Worm (Caenorhabditis elegans): ENCODE measurements around the gene F31F6.2.

F31F6.2 gene

DNA sequence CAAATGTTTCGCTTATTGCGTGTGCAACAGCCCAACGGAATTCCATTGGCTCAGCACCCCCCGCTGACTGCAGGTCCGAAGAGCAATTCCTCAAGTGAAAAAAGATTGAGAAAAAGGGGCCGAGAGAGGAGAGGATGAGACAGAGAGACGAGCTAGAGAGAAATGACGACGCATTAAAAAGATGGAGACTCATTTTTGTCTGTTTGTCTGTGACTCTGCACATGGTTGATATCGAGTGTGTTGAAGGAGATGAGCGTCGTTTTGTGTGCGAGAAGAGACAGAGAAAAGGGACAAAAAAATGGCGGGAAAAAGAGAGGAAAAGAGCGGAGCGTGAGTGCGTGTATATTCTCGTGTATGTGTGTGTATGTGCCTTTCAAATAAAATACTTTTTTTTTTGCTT lies 30.6 kb downstream of the F31F6.2 start (continued):
- TF ChIP-seq snpc-4 (tag; optimal IDR thresholded peaks at IDR 0.05) (peak; percentile 57), nhr-6 (tag; optimal IDR thresholded peaks at IDR 0.05) (peak; percentile 87), elt-3 (tag; optimal IDR thresholded peaks at IDR 0.05) (no peak), R02D3.7 (tag; optimal IDR thresholded peaks at IDR 0.05) (no peak), skn-1 (tag; optimal IDR thresholded peaks at IDR 0.05) (peak; percentile 24), peb-1 (tag; optimal IDR thresholded peaks at IDR 0.05) (no peak), sem-4 (tag; optimal IDR thresholded peaks at IDR 0.05) (peak; percentile 87), mab-5 (tag; optimal IDR thresholded peaks at IDR 0.05) (peak; percentile 89), nhr-10 (tag; optimal IDR thresholded peaks at IDR 0.05) (no peak), lin-11 (tag; optimal IDR thresholded peaks at IDR 0.05) (peak; percentile 85), ztf-11 (tag; optimal IDR thresholded peaks at IDR 0.05) (no peak), sma-3 (GFP tag; optimal IDR thresholded peaks at IDR 0.05) (peak; percentile 52), mbf-1 (tag; optimal IDR thresholded peaks at IDR 0.05) (no peak)

- TF ChIP-seq sma-9 (GFP tag; optimal IDR thresholded peaks at IDR 0.05) (peak; percentile 2), sma-9 (tag; optimal IDR thresholded peaks at IDR 0.05) (no peak), R02D3.7 (tag; optimal IDR thresholded peaks at IDR 0.05) (no peak)
Measured at ce11 chrX:14838339-14838738, 33.3 kb downstream of the F31F6.2 start.

ce11 chrX:14831531-14831930 lies 40.1 kb downstream of the F31F6.2 start, which contains the start of gene dpf-2:
dpf-2 (plus strand) TSS chrX:14831831.
- TF ChIP-seq mdl-1 (tag; optimal IDR thresholded peaks at IDR 0.05) (no peak), ztf-1 (GFP tag; conservative IDR thresholded peaks at IDR 0.05) (no peak), ceh-16 (tag; optimal IDR thresholded peaks at IDR 0.05) (no peak), mbf-1 (tag; optimal IDR thresholded peaks at IDR 0.05) (no peak), R02D3.7 (tag; optimal IDR thresholded peaks at IDR 0.05) (no peak), nhr-129 (tag; optimal IDR thresholded peaks at IDR 0.05) (no peak), ama-1 (optimal IDR thresholded peaks at IDR 0.05) (no peak)

- TF ChIP-seq crh-2 (tag; optimal IDR thresholded peaks at IDR 0.05), result no peak
- no peak for TF ChIP-seq snpc-4 (tag; optimal IDR thresholded peaks at IDR 0.05)
- no peak for TF ChIP-seq alr-1 (tag; optimal IDR thresholded peaks at IDR 0.05)
- no peak for TF ChIP-seq gmeb-1 (tag; optimal IDR thresholded peaks at IDR 0.05)
- no peak for TF ChIP-seq nhr-77 (tag; optimal IDR thresholded peaks at IDR 0.05)
- TF ChIP-seq nhr-237 (tag; optimal IDR thresholded peaks at IDR 0.05), result no peak
- TF ChIP-seq zag-1 (tag; optimal IDR thresholded peaks at IDR 0.05), result no peak
- no peak for TF ChIP-seq ZK546.5 (tag; optimal IDR thresholded peaks at IDR 0.05)
- TF ChIP-seq egl-27 (tag; optimal IDR thresholded peaks at IDR 0.05), result no peak
- TF ChIP-seq nhr-23 (tag; optimal IDR thresholded peaks at IDR 0.05), result no peak
- TF ChIP-seq dmd-4 (tag; optimal IDR thresholded peaks at IDR 0.05), result no peak
- TF ChIP-seq nhr-6 (tag; optimal IDR thresholded peaks at IDR 0.05), result no peak
- no peak for TF ChIP-seq mab-5 (tag; optimal IDR thresholded peaks at IDR 0.05)
- TF ChIP-seq mbf-1 (tag; optimal IDR thresholded peaks at IDR 0.05), result no peak
Measured at ce11 chrX:14828766-14829165, 42.9 kb downstream of the F31F6.2 start.

- TF ChIP-seq sma-3 (GFP tag; optimal IDR thresholded peaks at IDR 0.05) (peak; percentile 70), ZK546.5 (tag; optimal IDR thresholded peaks at IDR 0.05) (no peak), ceh-16 (tag; optimal IDR thresholded peaks at IDR 0.05) (peak; percentile 5), nhr-77 (tag; optimal IDR thresholded peaks at IDR 0.05) (no peak), gmeb-1 (tag; optimal IDR thresholded peaks at IDR 0.05) (peak; percentile 16), unc-39 (tag; optimal IDR thresholded peaks at IDR 0.05) (no peak), lin-39 (tag; optimal IDR thresholded peaks at IDR 0.05) (no peak), zag-1 (tag; optimal IDR thresholded peaks at IDR 0.05) (peak; percentile 16), unc-55 (GFP tag; optimal IDR thresholded peaks at IDR 0.05) (peak; percentile 63), ceh-82 (tag; optimal IDR thresholded peaks at IDR 0.05) (no peak), unc-62 (GFP tag; optimal IDR thresholded peaks at IDR 0.05) (no peak), nhr-25 (tag; optimal IDR thresholded peaks at IDR 0.05) (peak; percentile 77), ztf-4 (tag; optimal IDR thresholded peaks at IDR 0.05) (no peak), nhr-12 (tag; optimal IDR thresholded peaks at IDR 0.05) (no peak), ama-1 (optimal IDR thresholded peaks at IDR 0.05) (no peak), mdl-1 (tag; optimal IDR thresholded peaks at IDR 0.05) (peak; percentile 62 to 71), nhr-10 (tag; optimal IDR thresholded peaks at IDR 0.05) (no peak), dmd-4 (tag; optimal IDR thresholded peaks at IDR 0.05) (no peak), mbf-1 (tag; optimal IDR thresholded peaks at IDR 0.05) (no peak), elt-3 (tag; optimal IDR thresholded peaks at IDR 0.05) (no peak), elt-1 (tag; optimal IDR thresholded peaks at IDR 0.05) (no peak), skn-1 (tag; optimal IDR thresholded peaks at IDR 0.05) (no peak), peb-1 (tag; optimal IDR thresholded peaks at IDR 0.05) (no peak), nhr-237 (tag; optimal IDR thresholded peaks at IDR 0.05) (no peak), nhr-6 (tag; optimal IDR thresholded peaks at IDR 0.05) (peak; percentile 8), ztf-11 (tag; optimal IDR thresholded peaks at IDR 0.05) (no peak), mab-5 (tag; optimal IDR thresholded peaks at IDR 0.05) (no peak), lin-13 (GFP tag; optimal IDR thresholded peaks at IDR 0.05) (peak; percentile 46), egl-27 (tag; optimal IDR thresholded peaks at IDR 0.05) (no peak), fos-1 (tag; optimal IDR thresholded peaks at IDR 0.05) (peak; percentile 86), R02D3.7 (tag; optimal IDR thresholded peaks at IDR 0.05) (no peak), lsy-2 (tag; optimal IDR thresholded peaks at IDR 0.05) (peak in 1 of 2 experiments; percentile 75), nhr-21 (tag; optimal IDR thresholded peaks at IDR 0.05) (peak; percentile 21), ztf-1 (GFP tag; conservative IDR thresholded peaks at IDR 0.05) (no peak)
Measured at ce11 chrX:14824490-14825050, 47.1 kb downstream of the F31F6.2 start, which contains the start of gene mbk-1. mbk-1 (minus strand) TSS chrX:14824540.

Data from whole organism, L2 larva.